Worm (Caenorhabditis elegans): ENCODE measurements around the gene F13H10.8.

The F13H10.8 gene

DNA sequence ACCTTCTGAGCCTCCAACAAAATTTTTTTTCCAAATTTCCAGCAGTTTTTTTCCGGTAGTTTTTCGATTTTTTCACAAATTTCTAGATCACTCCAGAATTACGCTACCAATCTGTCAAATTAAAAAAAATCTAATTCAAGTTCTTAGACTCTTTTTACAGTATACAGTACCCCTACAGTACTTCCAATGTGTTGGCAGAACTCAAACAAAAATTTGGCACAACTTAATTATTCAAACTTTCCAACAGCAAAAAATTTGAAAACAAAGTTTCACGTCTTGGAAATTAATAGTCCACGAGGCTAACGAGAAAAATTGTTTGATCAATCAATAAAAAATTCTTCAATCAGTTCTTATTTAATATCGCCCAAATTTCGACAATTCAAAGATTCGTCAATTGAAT lies 29.5 kb downstream of the F13H10.8 start, which contains the start of gene F36H1.3:
F36H1.3 (plus strand) TSS at position 323 of the 400 bp plus-strand sequence.
- TF ChIP-seq aha-1 (tag): peak; percentile 39
- no peak for TF ChIP-seq dpl-1 (GFP tag; optimal IDR thresholded peaks at IDR 0.05)
- peak in 1 of 2 experiments; percentile 92 for TF ChIP-seq unc-62 (GFP tag; optimal IDR thresholded peaks at IDR 0.05 in 1 of 2)
- TF ChIP-seq unc-62 (tag; optimal IDR thresholded peaks at IDR 0.05): no peak

DNA sequence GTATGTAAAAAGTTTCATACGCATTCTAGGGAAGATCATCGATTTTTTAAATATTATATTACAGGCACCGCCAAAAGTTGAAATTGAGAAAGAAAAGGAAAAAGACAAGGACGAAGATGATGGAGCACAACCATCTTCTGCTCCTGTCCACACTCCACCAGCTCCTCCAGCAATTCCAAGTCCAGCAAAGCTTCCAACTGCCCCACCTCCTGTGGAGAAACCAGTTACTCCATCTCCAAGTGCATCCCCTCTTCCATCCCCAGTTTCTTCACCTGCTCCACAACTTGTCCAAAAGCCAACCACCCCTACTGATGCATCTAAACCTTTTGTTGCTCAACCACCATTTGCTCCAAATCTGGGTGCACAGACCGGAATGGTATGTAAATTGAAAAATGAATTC lies 31.6 kb downstream of the F13H10.8 start:
- TF ChIP-seq cey-2 (tag; optimal IDR thresholded peaks at IDR 0.05; ENCODE audit: borderline replicate concordance, insufficient read depth): no peak
- TF ChIP-seq unc-62 (GFP tag; optimal IDR thresholded peaks at IDR 0.05 in 1 of 2): peak in 1 of 2 experiments; percentile 91
- TF ChIP-seq unc-62 (tag; optimal IDR thresholded peaks at IDR 0.05): no peak
- TF ChIP-seq zfp-3 (GFP tag; conservative IDR thresholded peaks at IDR 0.05): no peak

DNA sequence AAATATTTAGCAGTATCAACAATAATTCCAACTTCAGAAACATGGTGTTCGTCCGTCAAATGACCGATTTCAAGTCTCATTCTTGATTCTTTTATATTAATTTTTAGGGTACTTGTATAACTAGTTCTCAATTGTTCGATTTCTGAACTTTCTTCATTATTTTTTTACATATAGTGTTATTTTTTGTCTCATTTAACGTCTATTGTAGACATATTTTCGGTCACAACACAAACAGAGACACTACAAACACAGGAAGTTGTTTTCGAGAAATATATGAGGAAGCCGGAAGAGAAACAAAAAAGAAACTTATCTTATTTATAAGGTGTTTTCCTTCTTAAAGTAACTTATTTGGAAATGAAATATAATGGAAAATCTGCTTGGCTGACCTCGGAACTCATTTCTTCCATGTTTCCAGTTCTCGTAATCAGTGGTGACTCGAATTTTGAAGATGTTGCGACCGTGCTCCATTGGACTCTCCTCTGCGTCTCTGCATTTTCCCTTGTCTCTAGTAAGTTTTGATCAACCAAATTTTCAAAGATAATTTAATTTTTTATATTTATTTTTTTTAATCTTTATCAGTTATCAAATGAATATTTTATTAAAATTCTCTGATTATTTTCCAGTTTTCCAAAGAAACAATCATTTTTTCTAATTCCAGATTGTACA lies 33.5 kb downstream of the F13H10.8 start, which contains the start of the genes F36H1.12 and lin-3:
F36H1.12 (minus strand) TSS at position 51 of the 666 bp plus-strand sequence.
lin-3 (plus strand) TSS at position 657 of the 666 bp plus-strand sequence.
- TF ChIP-seq ceh-44 (GFP tag; IDR thresholded peaks at IDR 0.05) (0 out of 2 replicates have a peak, but pooled peaks have one; percentile 31), unc-130 (GFP tag; optimal IDR thresholded peaks at IDR 0.05) (peak; percentile 19), lin-38 (GFP tag; IDR thresholded peaks at IDR 0.05) (peak; percentile 85), arid-1 (GFP tag; conservative IDR thresholded peaks at IDR 0.05) (no peak)

DNA sequence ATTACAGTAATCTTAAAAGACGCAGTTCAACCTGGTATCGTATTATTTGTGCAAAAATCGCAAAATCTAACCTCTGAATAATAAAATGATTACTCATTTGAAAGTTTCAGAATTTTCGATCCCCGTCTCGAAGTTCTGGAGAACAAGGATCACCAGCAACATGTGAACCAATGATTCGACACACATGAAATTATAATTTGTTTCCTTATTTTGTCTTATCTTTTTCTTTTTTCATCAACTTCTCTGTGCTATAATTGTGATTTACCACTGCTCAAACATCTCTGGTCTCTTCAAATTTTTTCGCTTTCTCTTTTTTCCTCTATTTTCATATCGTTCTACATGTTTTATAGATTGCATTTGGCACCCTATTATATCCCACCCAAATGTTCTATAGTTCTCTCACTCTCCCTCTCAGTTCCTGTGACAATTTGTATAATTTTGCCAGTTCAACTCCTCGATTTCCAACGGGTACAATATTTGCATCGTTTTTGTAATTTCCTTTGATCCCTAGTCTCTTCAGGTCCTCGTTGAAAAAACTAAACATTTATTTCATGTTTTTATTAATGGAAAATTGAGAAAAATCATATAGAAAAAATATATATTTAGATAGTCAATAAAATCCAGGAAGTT lies 42.8 kb downstream of the F13H10.8 start:
- peak in 1 of 2 experiments; percentile 94 for TF ChIP-seq unc-62 (GFP tag; optimal IDR thresholded peaks at IDR 0.05 in 1 of 2)
- no peak for TF ChIP-seq unc-62 (tag; optimal IDR thresholded peaks at IDR 0.05)
- TF ChIP-seq T26A8.4 (GFP tag; IDR thresholded peaks at IDR 0.05): peak; percentile 66; the same call in 1 of the 2 replicates
- no peak for TF ChIP-seq zip-11 (GFP tag; IDR thresholded peaks at IDR 0.05)
- TF ChIP-seq ces-1 (GFP tag; optimal IDR thresholded peaks at IDR 0.05): no peak
- TF ChIP-seq ZK546.5 (tag; optimal IDR thresholded peaks at IDR 0.05): no peak
- TF ChIP-seq ama-1 (optimal IDR thresholded peaks at IDR 0.05): peak; percentile 48
- peak in 1 of 2 experiments; percentile 78 for TF ChIP-seq daf-16 (GFP tag; optimal IDR thresholded peaks at IDR 0.05)
- TF ChIP-seq daf-16 (tag; optimal IDR thresholded peaks at IDR 0.05): no peak

DNA sequence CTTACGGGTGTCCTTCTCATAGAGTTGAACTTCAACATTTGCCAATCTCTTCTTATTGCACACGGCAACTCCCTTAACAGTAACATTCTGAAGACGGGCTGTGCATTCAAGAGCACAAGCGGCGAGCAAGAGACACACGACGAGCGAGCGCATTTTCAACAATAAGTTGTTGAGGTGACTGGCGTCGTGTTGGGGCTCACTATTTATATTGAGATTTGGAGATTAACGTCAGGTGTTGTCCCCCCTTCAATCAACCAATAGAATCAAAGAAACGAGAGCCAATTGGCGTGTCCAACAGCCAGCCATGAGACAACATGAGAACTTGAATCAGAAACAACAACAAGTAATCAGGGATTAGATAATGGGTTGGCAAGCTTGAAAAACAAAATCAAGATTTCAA lies 43.6 kb downstream of the F13H10.8 start, which contains the start of gene ttr-16:
ttr-16 (minus strand) TSS at position 176 of the 400 bp plus-strand sequence.
- TF ChIP-seq nhr-111 (GFP tag; optimal IDR thresholded peaks at IDR 0.05): no peak
- no peak for TF ChIP-seq sdz-12 (GFP tag; optimal IDR thresholded peaks at IDR 0.05)
- no peak for TF ChIP-seq nhr-237 (tag; optimal IDR thresholded peaks at IDR 0.05)
- no peak for TF ChIP-seq ceh-28 (tag; optimal IDR thresholded peaks at IDR 0.05)
- no peak for TF ChIP-seq unc-39 (tag; optimal IDR thresholded peaks at IDR 0.05)
- peak; percentile 67 for TF ChIP-seq nhr-11 (tag; optimal IDR thresholded peaks at IDR 0.05)
- TF ChIP-seq gei-8 (GFP tag; optimal IDR thresholded peaks at IDR 0.05): no peak
- TF ChIP-seq ama-1 (optimal IDR thresholded peaks at IDR 0.05): peak; percentile 57
- TF ChIP-seq F10B5.3 (tag; optimal IDR thresholded peaks at IDR 0.05): no peak
- TF ChIP-seq daf-12 (tag; optimal IDR thresholded peaks at IDR 0.05): no peak
- no peak for TF ChIP-seq Y48G9A.11 (GFP tag; IDR thresholded peaks at IDR 0.05)
- TF ChIP-seq egl-43 (GFP tag; IDR thresholded peaks at IDR 0.05): no peak
- TF ChIP-seq dmd-9 (GFP tag; IDR thresholded peaks at IDR 0.05): no peak
- TF ChIP-seq ZK546.5 (tag; optimal IDR thresholded peaks at IDR 0.05): no peak
- no peak for TF ChIP-seq Y5F2A.4 (GFP tag; optimal IDR thresholded peaks at IDR 0.05)
- TF ChIP-seq rbr-2 (tag; optimal IDR thresholded peaks at IDR 0.05): no peak
- no peak for TF ChIP-seq hlh-30 (tag; optimal IDR thresholded peaks at IDR 0.05; ENCODE audit: insufficient read depth)
- no peak for TF ChIP-seq ceh-44 (GFP tag; IDR thresholded peaks at IDR 0.05)
- no peak for TF ChIP-seq lin-13 (GFP tag; optimal IDR thresholded peaks at IDR 0.05)
- peak in 1 of 2 experiments; percentile 91 for TF ChIP-seq daf-16 (GFP tag; optimal IDR thresholded peaks at IDR 0.05)
- no peak for TF ChIP-seq daf-16 (tag; optimal IDR thresholded peaks at IDR 0.05)

Measured in whole organism, L4 larva.